Fruit fly (Drosophila melanogaster) whole organism, embryonic: ENCODE results near the gene CG6791.
A peak's percentile ranks its signal among the peaks of the same experiment; 100 is the strongest.

Experiments
- CG10462 ChIP-seq: fragments of 200-800 bp; sonication (Bioruptor generic); optimal IDR thresholded peaks from 2 replicates; lab custom pipeline; 2016; ENCODE audit warnings: missing biosample characterization, missing genetic modification characterization
- CG12104 ChIP-seq: fragments of 200-800 bp; sonication (Bioruptor generic); optimal IDR thresholded peaks from 3 replicates; lab custom pipeline; 2016; ENCODE audit warnings: missing biosample characterization, missing genetic modification characterization
- CG13424 ChIP-seq: fragments of 200-800 bp; sonication (Bioruptor generic); optimal IDR thresholded peaks from 2 replicates; lab custom pipeline; 2019; ENCODE audit warnings: missing biosample characterization, mild to moderate bottlenecking, missing genetic modification characterization, moderate library complexity
- CG13775 ChIP-seq: fragments of 200-800 bp; sonication (Bioruptor generic); optimal IDR thresholded peaks from 3 replicates; lab custom pipeline; 2017; ENCODE audit warnings: missing biosample characterization, mild to moderate bottlenecking, missing genetic modification characterization
- CG14441 ChIP-seq: fragments of 200-800 bp; sonication (Bioruptor generic); IDR thresholded peaks from 2 replicates; pipeline ENCODE4 v1.3.6; 2022; ENCODE audit warnings: missing biosample characterization, missing genetic modification characterization
- CG14710 ChIP-seq: fragments of 200-800 bp; sonication (Bioruptor generic); optimal IDR thresholded peaks from 3 replicates; lab custom pipeline; 2019; ENCODE audit warnings: missing biosample characterization, mild to moderate bottlenecking, missing genetic modification characterization, moderate library complexity
- CG14965 ChIP-seq: fragments of 200-800 bp; sonication (Bioruptor generic); optimal IDR thresholded peaks from 2 replicates; lab custom pipeline; 2016; ENCODE audit warnings: missing biosample characterization, missing genetic modification characterization, borderline replicate concordance
- CG17359 ChIP-seq: fragments of 200-800 bp; sonication (Bioruptor generic); optimal IDR thresholded peaks from 3 replicates; lab custom pipeline; 2018; ENCODE audit warnings: missing biosample characterization, mild to moderate bottlenecking, missing genetic modification characterization, moderate library complexity
- CG17568 ChIP-seq: fragments of 200-800 bp; sonication (Bioruptor generic); optimal IDR thresholded peaks from 2 replicates; lab custom pipeline; 2018; ENCODE audit warnings: missing biosample characterization, mild to moderate bottlenecking, missing genetic modification characterization, moderate library complexity
- CG17912 ChIP-seq: fragments of 200-800 bp; sonication (Bioruptor generic); optimal IDR thresholded peaks from 2 replicates; lab custom pipeline; 2018; ENCODE audit warnings: missing biosample characterization, mild to moderate bottlenecking, missing genetic modification characterization
- CG31365 ChIP-seq: fragments of 200-800 bp; sonication (Bioruptor generic); optimal IDR thresholded peaks from 2 replicates; lab custom pipeline; 2018; ENCODE audit warnings: missing biosample characterization, mild to moderate bottlenecking, missing genetic modification characterization
- CG33557 ChIP-seq: fragments of 200-800 bp; sonication (Bioruptor generic); optimal IDR thresholded peaks from 2 replicates; lab custom pipeline; 2019; ENCODE audit warnings: missing biosample characterization, mild to moderate bottlenecking, missing genetic modification characterization, moderate library complexity
- CG3995 ChIP-seq: fragments of 200-800 bp; sonication (Bioruptor generic); optimal IDR thresholded peaks from 3 replicates; lab custom pipeline; 2016; ENCODE audit warnings: missing biosample characterization, missing genetic modification characterization
- CG6272 ChIP-seq: fragments of 200-800 bp; sonication (Bioruptor generic); IDR thresholded peaks from 2 replicates; pipeline ENCODE4 v1.3.6; 2022; ENCODE audit warnings: missing biosample characterization, missing genetic modification characterization
- CG7372 ChIP-seq: fragments of 200-800 bp; sonication (Bioruptor generic); IDR thresholded peaks from 2 replicates; pipeline ENCODE4 v1.3.6; 2022; ENCODE audit warnings: missing biosample characterization, missing genetic modification characterization
- CG7786 ChIP-seq: fragments of 200-800 bp; sonication (Bioruptor generic); optimal IDR thresholded peaks from 2 replicates; lab custom pipeline; 2016; ENCODE audit warnings: missing biosample characterization, missing genetic modification characterization
- CG8290 ChIP-seq, 3 experiments: fragments of 200-800 bp; sonication (Bioruptor generic); optimal IDR thresholded peaks; 2 replicates each; lab custom pipeline; 2016 to 2019; ENCODE audit warnings: missing biosample characterization in 3 of 3, missing genetic modification characterization in 3 of 3, mild to moderate bottlenecking in 2 of 3, moderate library complexity in 1 of 3
- CG9437 ChIP-seq: fragments of 200-800 bp; sonication (Bioruptor generic); optimal IDR thresholded peaks from 2 replicates; lab custom pipeline; 2018; ENCODE audit warnings: missing biosample characterization, mild to moderate bottlenecking, missing genetic modification characterization
- CG9817 ChIP-seq: fragments of 200-800 bp; sonication (Bioruptor generic); optimal IDR thresholded peaks from 2 replicates; lab custom pipeline; 2018; ENCODE audit warnings: missing biosample characterization, mild to moderate bottlenecking, missing genetic modification characterization, moderate library complexity
- CTCF ChIP-seq: fragments of 200-800 bp; sonication (Bioruptor generic); optimal IDR thresholded peaks from 2 replicates; lab custom pipeline; 2017; ENCODE audit warnings: missing biosample characterization, mild to moderate bottlenecking, missing genetic modification characterization, moderate library complexity
- Dad ChIP-seq: fragments of 200-800 bp; sonication (Bioruptor generic); optimal IDR thresholded peaks from 3 replicates; lab custom pipeline; 2016; ENCODE audit warnings: missing biosample characterization, missing genetic modification characterization
- Dip3 ChIP-seq: fragments of 200-800 bp; sonication (Bioruptor generic); optimal IDR thresholded peaks from 3 replicates; lab custom pipeline; 2016; ENCODE audit warnings: missing biosample characterization, missing genetic modification characterization
- Elba2 ChIP-seq: fragments of 200-800 bp; sonication (Bioruptor generic); optimal IDR thresholded peaks from 3 replicates; lab custom pipeline; 2016; ENCODE audit warnings: missing biosample characterization, missing genetic modification characterization
- Ets97D ChIP-seq: fragments of 200-800 bp; sonication (Bioruptor generic); optimal IDR thresholded peaks from 3 replicates; lab custom pipeline; 2016; ENCODE audit warnings: missing biosample characterization, missing genetic modification characterization
- Fer3 ChIP-seq: fragments of 200-800 bp; sonication (Bioruptor generic); optimal IDR thresholded peaks from 2 replicates; lab custom pipeline; 2018; ENCODE audit warnings: missing biosample characterization, mild to moderate bottlenecking, missing genetic modification characterization, moderate library complexity
- Gsc ChIP-seq: fragments of 200-800 bp; sonication (Bioruptor generic); IDR thresholded peaks from 2 replicates; pipeline ENCODE4 v1.3.6; 2022; ENCODE audit warnings: missing biosample characterization, missing genetic modification characterization
- Hmr ChIP-seq: fragments of 200-800 bp; sonication (Bioruptor generic); optimal IDR thresholded peaks from 3 replicates; lab custom pipeline; 2017; ENCODE audit warnings: mild to moderate bottlenecking, missing biosample characterization, missing genetic modification reagents, missing genetic modification characterization
- Hr78 ChIP-seq, 2 experiments: fragments of 200-800 bp in 1 of 2; fragments of >200 bp in 1 of 2; sonication (Bioruptor generic) in 1 of 2; optimal IDR thresholded peaks; 2 replicates each; lab custom pipeline; 2017 to 2019; ENCODE audit warnings: missing biosample characterization in 2 of 2, missing genetic modification characterization in 2 of 2, mild to moderate bottlenecking in 1 of 2, moderate library complexity in 1 of 2
- Lpt ChIP-seq: fragments of >200 bp; optimal IDR thresholded peaks from 2 replicates; lab custom pipeline; 2018; ENCODE audit warnings: missing biosample characterization, missing genetic modification characterization
- Mes4 ChIP-seq: fragments of 200-800 bp; sonication (Bioruptor generic); optimal IDR thresholded peaks from 2 replicates; lab custom pipeline; 2016; ENCODE audit warnings: missing biosample characterization, missing genetic modification characterization
- Nf-YB ChIP-seq: fragments of 200-800 bp; sonication (Bioruptor generic); optimal IDR thresholded peaks from 3 replicates; lab custom pipeline; 2019; ENCODE audit warnings: missing biosample characterization, mild to moderate bottlenecking, missing genetic modification characterization, moderate library complexity
- amos ChIP-seq: fragments of 200-800 bp; sonication (Bioruptor generic); IDR thresholded peaks from 2 replicates; pipeline ENCODE4 v1.3.6; 2022; ENCODE audit warnings: missing biosample characterization, missing genetic modification characterization; ENCODE audit not compliant: partially characterized antibody
- ara ChIP-seq: fragments of 200-800 bp; sonication (Bioruptor generic); IDR thresholded peaks from 2 replicates; pipeline ENCODE4 v1.3.6; 2022; ENCODE audit warnings: missing biosample characterization, missing genetic modification characterization
- bowl ChIP-seq: fragments of 200-800 bp; sonication (Bioruptor generic); IDR thresholded peaks from 2 replicates; pipeline ENCODE4 v1.3.6; 2022; ENCODE audit warnings: missing biosample characterization, missing genetic modification characterization
- crp ChIP-seq, 2 experiments: fragments of 200-800 bp; sonication (Bioruptor generic); optimal IDR thresholded peaks; 2 replicates in 1 of 2; 3 replicates in 1 of 2; lab custom pipeline; 2017; ENCODE audit warnings: missing biosample characterization in 2 of 2, missing genetic modification characterization in 2 of 2, mild to moderate bottlenecking in 1 of 2, moderate library complexity in 1 of 2
- fd96Cb ChIP-seq: fragments of 200-800 bp; sonication (Bioruptor generic); optimal IDR thresholded peaks from 2 replicates; lab custom pipeline; 2018; ENCODE audit warnings: missing biosample characterization, mild to moderate bottlenecking, missing genetic modification characterization, moderate library complexity
- gce ChIP-seq: fragments of 200-800 bp; sonication (Bioruptor generic); IDR thresholded peaks from 3 replicates; pipeline ENCODE4 v1.3.6; 2022; ENCODE audit warnings: missing biosample characterization, missing genetic modification characterization
- mld ChIP-seq: fragments of 200-800 bp; sonication (Bioruptor generic); IDR thresholded peaks from 3 replicates; pipeline ENCODE4 v1.3.6; 2022; ENCODE audit warnings: missing biosample characterization, missing genetic modification characterization; ENCODE audit not compliant: partially characterized antibody
- oc ChIP-seq: fragments of 200-800 bp; sonication (Bioruptor generic); optimal IDR thresholded peaks from 2 replicates; lab custom pipeline; 2018; ENCODE audit warnings: missing biosample characterization, mild to moderate bottlenecking, missing genetic modification characterization, moderate library complexity
- onecut ChIP-seq: fragments of 200-800 bp; sonication (Bioruptor generic); IDR thresholded peaks from 2 replicates; pipeline ENCODE4 v1.3.6; 2022; ENCODE audit warnings: missing biosample characterization, missing genetic modification characterization
- ranshi ChIP-seq: fragments of 200-800 bp; sonication (Bioruptor generic); IDR thresholded peaks from 2 replicates; pipeline ENCODE4 v1.3.6; 2022; ENCODE audit warnings: missing biosample characterization, missing genetic modification characterization
- run ChIP-seq: fragments of 200-800 bp; sonication (Bioruptor generic); optimal IDR thresholded peaks from 3 replicates; lab custom pipeline; 2018; ENCODE audit warnings: missing biosample characterization, mild to moderate bottlenecking, missing genetic modification characterization
- slp2 ChIP-seq: fragments of 200-800 bp; sonication (Bioruptor generic); optimal IDR thresholded peaks from 2 replicates; lab custom pipeline; 2016; ENCODE audit warnings: missing biosample characterization, missing genetic modification characterization
- ssp ChIP-seq: fragments of 200-800 bp; sonication (Bioruptor generic); IDR thresholded peaks from 2 replicates; pipeline ENCODE4 v1.3.6; 2022; ENCODE audit warnings: missing biosample characterization, missing genetic modification characterization
- stwl ChIP-seq: fragments of 200-800 bp; sonication (Bioruptor generic); optimal IDR thresholded peaks from 3 replicates; lab custom pipeline; 2018; ENCODE audit warnings: missing biosample characterization, mild to moderate bottlenecking, missing genetic modification characterization, moderate library complexity
- tll ChIP-seq, 2 experiments: fragments of 200-800 bp in 1 of 2; fragments of >200 bp in 1 of 2; sonication (Bioruptor generic) in 1 of 2; optimal IDR thresholded peaks; 2 replicates each; lab custom pipeline; 2017 to 2019; ENCODE audit warnings: missing biosample characterization in 2 of 2, missing genetic modification characterization in 2 of 2, mild to moderate bottlenecking in 1 of 2, moderate library complexity in 1 of 2
- tna ChIP-seq: fragments of 200-800 bp; sonication (Bioruptor generic); IDR thresholded peaks from 2 replicates; pipeline ENCODE4 v1.3.6; 2022; ENCODE audit warnings: missing biosample characterization, missing genetic modification characterization; ENCODE audit not compliant: partially characterized antibody
- tup ChIP-seq: fragments of 200-800 bp; sonication (Bioruptor generic); optimal IDR thresholded peaks from 2 replicates; lab custom pipeline; 2016; ENCODE audit warnings: missing biosample characterization, mild to moderate bottlenecking, missing genetic modification characterization, moderate library complexity

CG6791 gene

DNA sequence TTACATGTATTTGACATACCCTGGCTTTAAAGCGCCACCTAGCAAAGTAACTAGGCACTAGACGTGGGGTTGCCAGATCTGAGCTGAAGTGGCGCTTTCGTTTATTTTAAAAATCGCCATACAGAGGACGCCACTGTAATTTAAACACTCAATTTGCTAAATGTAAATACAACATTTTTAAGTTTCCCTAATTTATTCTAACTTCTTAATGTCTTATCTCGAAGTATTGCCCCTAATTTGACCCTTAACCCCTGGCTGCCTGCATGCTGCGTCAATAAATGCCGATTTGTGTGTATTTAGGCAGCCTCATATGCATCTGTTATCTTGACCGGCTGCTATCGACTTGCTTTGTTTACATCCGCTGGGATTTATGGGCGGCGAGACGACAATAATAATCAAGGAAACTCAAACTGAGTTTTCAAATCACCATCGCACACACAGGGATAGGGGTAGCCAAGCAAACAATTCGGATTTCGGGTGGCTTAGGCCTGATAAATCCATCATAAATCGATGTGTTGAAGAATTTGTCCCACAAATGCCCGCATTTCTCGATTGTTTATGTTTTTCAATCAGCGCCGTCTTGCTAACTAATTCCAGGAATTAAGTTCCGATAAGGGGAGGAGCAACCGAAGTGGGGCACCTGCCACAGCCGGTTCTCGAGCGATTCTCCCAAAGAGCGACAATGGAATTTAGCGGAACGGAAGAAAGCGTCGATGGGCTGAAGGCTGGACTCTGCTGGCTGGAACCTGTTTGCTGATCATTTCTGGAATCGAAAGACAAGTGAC lies 23.5 kb upstream of the CG6791 start (continued):
- TF ChIP-seq Hr78 (GFP tag; optimal IDR thresholded peaks at IDR 0.05; lab: Kevin White, UChicago) (peak in 1 of 2 experiments; percentile 98), amos (GFP tag; lab: Robert Waterston, UW) (peak; percentile 73), tll (GFP tag; optimal IDR thresholded peaks at IDR 0.05; lab: Kevin White, UChicago) (peak in 1 of 2 experiments; percentile 66), CG6272 (GFP tag; lab: Robert Waterston, UW) (0 out of 2 replicates have a peak, but pooled peaks have one; percentile 21), Ets97D (GFP tag; lab: Kevin White, UChicago) (peak; percentile 50), CG14441 (GFP tag; lab: Robert Waterston, UW) (peak; percentile 78), Elba2 (peak; percentile 9), Fer3 (tag; lab: Kevin White, UChicago) (peak; percentile 35), tna (GFP tag; lab: Robert Waterston, UW) (no peak), slp2 (GFP tag; lab: Kevin White, UChicago) (peak; percentile 24), CG31365 (tag; lab: Kevin White, UChicago) (no peak), Dip3 (GFP tag; lab: Kevin White, UChicago) (peak; percentile 23), ara (GFP tag; lab: Robert Waterston, UW) (no peak), onecut (GFP tag; lab: Robert Waterston, UW) (peak; percentile 67), fd96Cb (tag; lab: Kevin White, UChicago) (peak; percentile 38), CG8290 (GFP tag; optimal IDR thresholded peaks at IDR 0.05; lab: Kevin White, UChicago) (peak; percentile 87), CG8290 (tag; optimal IDR thresholded peaks at IDR 0.05; lab: Kevin White, UChicago) (peak in 1 of 2 experiments; percentile 68), ssp (GFP tag; lab: Robert Waterston, UW) (peak; percentile 59), CTCF (GFP tag; lab: Kevin White, UChicago) (peak; percentile 100), CG9437 (GFP tag; lab: Kevin White, UChicago) (no peak), Dad (peak; percentile 47), Gsc (no peak), CG33557 (GFP tag; lab: Kevin White, UChicago) (peak; percentile 50), crp (GFP tag; optimal IDR thresholded peaks at IDR 0.05; lab: Kevin White, UChicago) (no peak), CG14965 (GFP tag; lab: Kevin White, UChicago) (peak; percentile 45), Mes4 (GFP tag; lab: Kevin White, UChicago) (peak; percentile 61), Nf-YB (GFP tag; lab: Kevin White, UChicago) (no peak), CG12104 (GFP tag; lab: Kevin White, UChicago) (peak; percentile 14), CG17912 (no peak), tup (GFP tag; lab: Kevin White, UChicago) (peak; percentile 35), CG3995 (GFP tag; lab: Kevin White, UChicago) (no peak), CG9817 (tag; lab: Kevin White, UChicago) (peak; percentile 63), bowl (GFP tag; lab: Robert Waterston, UW) (no peak), Hmr (GFP tag; lab: Kevin White, UChicago) (peak; percentile 46), ranshi (GFP tag; lab: Robert Waterston, UW) (peak; percentile 34; the same call in 1 of the 2 replicates), stwl (tag; lab: Kevin White, UChicago) (peak; percentile 68), CG17359 (peak; percentile 41), Lpt (no peak), CG14710 (peak; percentile 47), run (no peak), CG10462 (peak; percentile 43), mld (GFP tag; lab: Robert Waterston, UW) (no peak), CG13424 (tag; lab: Kevin White, UChicago) (peak; percentile 44), CG13775 (GFP tag; lab: Kevin White, UChicago) (peak; percentile 9), oc (tag; lab: Kevin White, UChicago) (peak; percentile 36), CG7372 (peak; percentile 55; the same call in 1 of the 2 replicates), CG7786 (GFP tag; lab: Kevin White, UChicago) (peak; percentile 34), CG17568 (GFP tag; lab: Kevin White, UChicago) (no peak), gce (GFP tag; lab: Robert Waterston, UW) (no peak)
